Worm (Caenorhabditis elegans) whole organism, mixed stage, embryonic: ENCODE results near the gene F02D8.4.

Experiments
- M03D4.4 ChIP-seq: sonication (generic microtip); optimal IDR thresholded peaks from 2 replicates; lab custom pipeline; 2017; ENCODE audit warnings: mild to moderate bottlenecking, missing genetic modification characterization, missing compliant biosample characterization
- blmp-1 ChIP-seq: fragments of 150-350 bp; optimal IDR thresholded peaks from 2 replicates; lab custom pipeline; 2014; ENCODE audit warnings: missing biosample characterization, missing genetic modification characterization
- ceh-39 ChIP-seq: fragments of 150-350 bp; optimal IDR thresholded peaks from 2 replicates; lab custom pipeline; 2014; ENCODE audit warnings: missing biosample characterization, missing genetic modification characterization
- ceh-43 ChIP-seq: fragments of 200-800 bp; sonication (Bioruptor generic); optimal IDR thresholded peaks from 2 replicates; lab custom pipeline; 2018; ENCODE audit warnings: mild to moderate bottlenecking, missing genetic modification characterization, moderate library complexity, missing compliant biosample characterization
- ceh-83 ChIP-seq: fragments of 200-800 bp; sonication (Bioruptor generic); optimal IDR thresholded peaks from 2 replicates; lab custom pipeline; 2018; ENCODE audit warnings: mild to moderate bottlenecking, missing genetic modification characterization, missing compliant biosample characterization
- ces-1 ChIP-seq: fragments of 150-350 bp; optimal IDR thresholded peaks from 2 replicates; lab custom pipeline; 2014; ENCODE audit warnings: missing biosample characterization, missing genetic modification reagents, missing genetic modification characterization
- cnd-1 ChIP-seq: fragments of 200-800 bp; sonication (Bioruptor generic); optimal IDR thresholded peaks from 2 replicates; lab custom pipeline; 2018; ENCODE audit warnings: mild to moderate bottlenecking, missing genetic modification characterization, missing compliant biosample characterization
- drap-1 ChIP-seq: fragments of 200-800 bp; sonication (Bioruptor generic); optimal IDR thresholded peaks from 3 replicates; lab custom pipeline; 2018; ENCODE audit warnings: mild to moderate bottlenecking, missing genetic modification characterization, missing compliant biosample characterization
- elt-1 ChIP-seq: sonication (generic microtip); optimal IDR thresholded peaks from 2 replicates; lab custom pipeline; 2017; ENCODE audit warnings: missing genetic modification characterization, mild to moderate bottlenecking, missing compliant biosample characterization, antibody characterized with exemption, moderate library complexity, borderline replicate concordance; ENCODE audit not compliant: insufficient read depth
- elt-3 ChIP-seq: fragments of 150-350 bp; optimal IDR thresholded peaks from 2 replicates; lab custom pipeline; 2014; ENCODE audit warnings: missing biosample characterization, missing genetic modification characterization
- flh-1 ChIP-seq: fragments of 200-800 bp; sonication (Bioruptor generic); optimal IDR thresholded peaks from 2 replicates; lab custom pipeline; 2018; ENCODE audit warnings: mild to moderate bottlenecking, missing genetic modification characterization, moderate library complexity, missing compliant biosample characterization
- ham-2 ChIP-seq: fragments of 200-800 bp; sonication (Bioruptor generic); optimal IDR thresholded peaks from 2 replicates; lab custom pipeline; 2018; ENCODE audit warnings: mild to moderate bottlenecking, missing genetic modification characterization, missing compliant biosample characterization
- hlh-1 ChIP-seq: fragments of 150-350 bp; optimal IDR thresholded peaks from 2 replicates; lab custom pipeline; 2014; ENCODE audit warnings: missing biosample characterization, missing genetic modification reagents, missing genetic modification characterization
- lin-13 ChIP-seq: fragments of 150-350 bp; optimal IDR thresholded peaks from 2 replicates; lab custom pipeline; 2014; ENCODE audit warnings: missing biosample characterization, missing genetic modification characterization
- lin-32 ChIP-seq: fragments of 200-800 bp; sonication (Bioruptor generic); optimal IDR thresholded peaks from 2 replicates; lab custom pipeline; 2018; ENCODE audit warnings: mild to moderate bottlenecking, missing genetic modification characterization, missing compliant biosample characterization
- lsy-2 ChIP-seq: fragments of 150-350 bp; optimal IDR thresholded peaks from 2 replicates; lab custom pipeline; 2014; ENCODE audit warnings: missing biosample characterization, missing genetic modification characterization
- mab-5 ChIP-seq: fragments of 150-350 bp; optimal IDR thresholded peaks from 2 replicates; lab custom pipeline; 2014; ENCODE audit warnings: missing biosample characterization, missing genetic modification characterization
- mep-1 ChIP-seq: fragments of 150-350 bp; optimal IDR thresholded peaks from 2 replicates; lab custom pipeline; 2017; ENCODE audit warnings: missing biosample characterization, missing genetic modification reagents, missing genetic modification characterization, inconsistent platforms
- nhr-12 ChIP-seq: fragments of 150-350 bp; optimal IDR thresholded peaks from 2 replicates; lab custom pipeline; 2014; ENCODE audit warnings: missing biosample characterization, missing genetic modification characterization
- nhr-2 ChIP-seq: fragments of 150-350 bp; optimal IDR thresholded peaks from 2 replicates; lab custom pipeline; 2014; ENCODE audit warnings: missing biosample characterization, missing genetic modification characterization
- nhr-237 ChIP-seq: fragments of 150-350 bp; optimal IDR thresholded peaks from 2 replicates; lab custom pipeline; 2014; ENCODE audit warnings: missing biosample characterization, missing genetic modification characterization
- sem-2 ChIP-seq: fragments of 200-800 bp; sonication (Bioruptor generic); optimal IDR thresholded peaks from 2 replicates; lab custom pipeline; 2018; ENCODE audit warnings: mild to moderate bottlenecking, missing genetic modification characterization, missing compliant biosample characterization
- snpc-4 ChIP-seq: fragments of 150-350 bp; optimal IDR thresholded peaks from 2 replicates; lab custom pipeline; 2014; ENCODE audit warnings: missing biosample characterization, missing genetic modification characterization
- tbx-8 ChIP-seq: fragments of 200-800 bp; sonication (Bioruptor generic); optimal IDR thresholded peaks from 2 replicates; lab custom pipeline; 2018; ENCODE audit warnings: mild to moderate bottlenecking, missing genetic modification characterization, moderate library complexity, missing compliant biosample characterization
- unc-120 ChIP-seq: sonication (generic microtip); optimal IDR thresholded peaks from 2 replicates; lab custom pipeline; 2017; ENCODE audit warnings: missing genetic modification characterization, missing compliant biosample characterization; ENCODE audit not compliant: poor library complexity, severe bottlenecking
- unc-39 ChIP-seq: fragments of 150-350 bp; optimal IDR thresholded peaks from 2 replicates; lab custom pipeline; 2014; ENCODE audit warnings: missing biosample characterization, missing genetic modification characterization
- unc-62 ChIP-seq: fragments of 150-350 bp; optimal IDR thresholded peaks from 2 replicates; lab custom pipeline; 2014; ENCODE audit warnings: missing biosample characterization, missing genetic modification reagents, missing genetic modification characterization
- zip-8 ChIP-seq: fragments of 150-350 bp; optimal IDR thresholded peaks from 2 replicates; lab custom pipeline; 2014; ENCODE audit warnings: missing biosample characterization, missing genetic modification characterization
- ztf-11 ChIP-seq: fragments of 150-350 bp; optimal IDR thresholded peaks from 2 replicates; lab custom pipeline; 2014; ENCODE audit warnings: missing biosample characterization, missing genetic modification characterization

Gene F02D8.4

ce11 chrV:15016795-15017429 lies 32.2 kb downstream of the F02D8.4 start:
- TF ChIP-seq ces-1 (GFP tag; lab: Kevin White, UChicago): no peak
- TF ChIP-seq unc-120 (tag; lab: Kevin White, UChicago): no peak
- no peak for TF ChIP-seq lsy-2 (tag; lab: Kevin White, UChicago)
- TF ChIP-seq ceh-39 (tag; lab: Kevin White, UChicago): no peak
- TF ChIP-seq mab-5: no peak
- TF ChIP-seq lin-13 (tag; lab: Kevin White, UChicago): no peak

ce11 chrV:15020229-15020628 lies 35.5 kb downstream of the F02D8.4 start, which contains the start of gene F14H8.2:
F14H8.2 (minus strand) TSS chrV:15020329.
- TF ChIP-seq sem-2 (GFP tag; lab: Kevin White, UChicago) (no peak), nhr-237 (tag; lab: Kevin White, UChicago) (no peak), lin-13 (tag; lab: Kevin White, UChicago) (no peak), lsy-2 (tag; lab: Kevin White, UChicago) (no peak), nhr-2 (tag; lab: Kevin White, UChicago) (no peak), ceh-43 (GFP tag; lab: Kevin White, UChicago) (no peak), lin-32 (no peak), unc-62 (no peak), blmp-1 (no peak), elt-3 (tag; lab: Kevin White, UChicago) (no peak), cnd-1 (tag; lab: Kevin White, UChicago) (no peak), hlh-1 (no peak), drap-1 (GFP tag; lab: Kevin White, UChicago) (no peak), nhr-12 (no peak), flh-1 (no peak), mep-1 (tag; lab: Kevin White, UChicago) (no peak), elt-1 (tag; lab: Kevin White, UChicago) (no peak), ceh-39 (tag; lab: Kevin White, UChicago) (no peak), unc-39 (tag; lab: Kevin White, UChicago) (no peak)

ce11 chrV:15020732-15021131 lies 36.0 kb downstream of the F02D8.4 start, which contains the start of gene F14H8.5:
F14H8.5 (plus strand) TSS chrV:15021032.
- TF ChIP-seq ztf-11 (tag; lab: Kevin White, UChicago) (no peak), mep-1 (tag; lab: Kevin White, UChicago) (no peak), unc-62 (no peak)

ce11 chrV:15023544-15023943 lies 38.9 kb downstream of the F02D8.4 start, which contains the start of gene F14H8.4:
F14H8.4 (plus strand) TSS chrV:15023844.
- TF ChIP-seq zip-8: no peak
- no peak for TF ChIP-seq ceh-83 (GFP tag; lab: Kevin White, UChicago)
- TF ChIP-seq drap-1 (GFP tag; lab: Kevin White, UChicago): no peak
- TF ChIP-seq ham-2 (GFP tag; lab: Kevin White, UChicago): no peak
- TF ChIP-seq ztf-11 (tag; lab: Kevin White, UChicago): no peak
- no peak for TF ChIP-seq nhr-12
- no peak for TF ChIP-seq snpc-4
- TF ChIP-seq nhr-2 (tag; lab: Kevin White, UChicago): no peak
- TF ChIP-seq tbx-8: no peak
- no peak for TF ChIP-seq sem-2 (GFP tag; lab: Kevin White, UChicago)
- TF ChIP-seq M03D4.4: no peak
- TF ChIP-seq, all 35 proteins: peak for 0

- TF ChIP-seq ceh-39 (tag; lab: Kevin White, UChicago): peak; percentile 36
- peak; percentile 2 for TF ChIP-seq nhr-2 (tag; lab: Kevin White, UChicago)
- TF ChIP-seq nhr-12: no peak
- peak; percentile 28 for TF ChIP-seq mep-1 (tag; lab: Kevin White, UChicago)
- TF ChIP-seq ceh-43 (GFP tag; lab: Kevin White, UChicago): peak; percentile 35
- TF ChIP-seq drap-1 (GFP tag; lab: Kevin White, UChicago): peak; percentile 61
These were observed 44.3 kb downstream of the F02D8.4 start, which contains the start of gene F14H8.8 for ce11 chrV:15028896-15029519. F14H8.8 (plus strand) TSS chrV:15029469.
